Worm (Caenorhabditis elegans) whole organism, L2 larva: ENCODE results near the gene str-3.

ENCODE experiments used
- C34F6.9 ChIP-seq: fragments of 150-350 bp; optimal IDR thresholded peaks from 2 replicates; lab custom pipeline; 2014; ENCODE audit warnings: missing biosample characterization, missing genetic modification characterization
- F13H6.1 ChIP-seq: sonication (generic microtip); optimal IDR thresholded peaks from 2 replicates; lab custom pipeline; 2016; ENCODE audit warnings: missing genetic modification characterization, missing compliant biosample characterization
- ZK546.5 ChIP-seq: sonication (generic microtip); optimal IDR thresholded peaks from 2 replicates; lab custom pipeline; 2017; ENCODE audit warnings: missing biosample characterization, missing genetic modification characterization
- alr-1 ChIP-seq: fragments of 150-350 bp; optimal IDR thresholded peaks from 2 replicates; lab custom pipeline; 2014; ENCODE audit warnings: missing biosample characterization, missing genetic modification characterization
- blmp-1 ChIP-seq: sonication (generic microtip); optimal IDR thresholded peaks from 2 replicates; lab custom pipeline; 2017; ENCODE audit warnings: missing genetic modification characterization, mild to moderate bottlenecking, missing compliant biosample characterization, antibody characterized with exemption, moderate library complexity; ENCODE audit not compliant: insufficient read depth
- ceh-82 ChIP-seq: fragments of 150-350 bp; optimal IDR thresholded peaks from 2 replicates; lab custom pipeline; 2014; ENCODE audit warnings: missing biosample characterization, missing genetic modification characterization
- crh-2 ChIP-seq: sonication (generic microtip); optimal IDR thresholded peaks from 2 replicates; lab custom pipeline; 2017; ENCODE audit warnings: missing biosample characterization, missing genetic modification characterization
- dmd-4 ChIP-seq: sonication (generic microtip); optimal IDR thresholded peaks from 2 replicates; lab custom pipeline; 2017; ENCODE audit warnings: missing biosample characterization, missing genetic modification characterization
- egl-27 ChIP-seq: sonication (generic microtip); optimal IDR thresholded peaks from 3 replicates; lab custom pipeline; 2017; ENCODE audit warnings: missing biosample characterization, missing genetic modification reagents, missing genetic modification characterization
- elt-3 ChIP-seq: sonication (generic microtip); optimal IDR thresholded peaks from 2 replicates; lab custom pipeline; 2017; ENCODE audit warnings: missing biosample characterization, missing genetic modification characterization
- fos-1 ChIP-seq: fragments of 150-350 bp; optimal IDR thresholded peaks from 2 replicates; lab custom pipeline; 2014; ENCODE audit warnings: missing biosample characterization, missing genetic modification characterization
- gmeb-1 ChIP-seq: fragments of 150-350 bp; optimal IDR thresholded peaks from 2 replicates; lab custom pipeline; 2014; ENCODE audit warnings: missing biosample characterization, missing genetic modification characterization
- lin-11 ChIP-seq: fragments of 150-350 bp; sonication (generic microtip); optimal IDR thresholded peaks from 2 replicates; lab custom pipeline; 2014; ENCODE audit warnings: missing biosample characterization, missing genetic modification characterization, inconsistent platforms, mixed read lengths
- lin-13 ChIP-seq: fragments of 150-350 bp; optimal IDR thresholded peaks from 2 replicates; lab custom pipeline; 2014; ENCODE audit warnings: missing biosample characterization, missing genetic modification reagents, missing genetic modification characterization
- lin-39 ChIP-seq: fragments of 150-350 bp; optimal IDR thresholded peaks from 2 replicates; lab custom pipeline; 2014; ENCODE audit warnings: missing biosample characterization, missing genetic modification reagents, missing genetic modification characterization
- lsy-2 ChIP-seq, 2 experiments: fragments of 150-350 bp in 1 of 2; sonication (generic microtip) in 1 of 2; optimal IDR thresholded peaks; 2 replicates each; lab custom pipeline; 2014 to 2017; ENCODE audit warnings: missing biosample characterization in 2 of 2, missing genetic modification characterization in 2 of 2
- mab-5 ChIP-seq: fragments of 150-350 bp; optimal IDR thresholded peaks from 2 replicates; lab custom pipeline; 2014; ENCODE audit warnings: missing biosample characterization, missing genetic modification characterization
- mbf-1 ChIP-seq: sonication (generic microtip); optimal IDR thresholded peaks from 2 replicates; lab custom pipeline; 2017; ENCODE audit warnings: missing biosample characterization, missing genetic modification characterization
- mdl-1 ChIP-seq, 2 experiments: fragments of 150-350 bp in 1 of 2; sonication (generic microtip) in 1 of 2; optimal IDR thresholded peaks; 2 replicates each; lab custom pipeline; 2017; ENCODE audit warnings: missing biosample characterization in 2 of 2, missing genetic modification characterization in 2 of 2
- nhr-10 ChIP-seq: sonication (generic microtip); optimal IDR thresholded peaks from 2 replicates; lab custom pipeline; 2017; ENCODE audit warnings: missing biosample characterization, missing genetic modification characterization
- nhr-11 ChIP-seq: fragments of 150-350 bp; optimal IDR thresholded peaks from 2 replicates; lab custom pipeline; 2014; ENCODE audit warnings: missing biosample characterization, missing genetic modification characterization
- nhr-12 ChIP-seq: fragments of 150-350 bp; optimal IDR thresholded peaks from 2 replicates; lab custom pipeline; 2014; ENCODE audit warnings: missing biosample characterization, missing genetic modification characterization
- nhr-129 ChIP-seq: fragments of 150-350 bp; optimal IDR thresholded peaks from 2 replicates; lab custom pipeline; 2014; ENCODE audit warnings: missing biosample characterization, missing genetic modification characterization
- nhr-21 ChIP-seq: fragments of 150-350 bp; optimal IDR thresholded peaks from 2 replicates; lab custom pipeline; 2014; ENCODE audit warnings: missing biosample characterization, missing genetic modification characterization
- nhr-23 ChIP-seq: fragments of 150-350 bp; optimal IDR thresholded peaks from 2 replicates; lab custom pipeline; 2014; ENCODE audit warnings: missing biosample characterization, missing genetic modification reagents, missing genetic modification characterization
- nhr-237 ChIP-seq: fragments of 150-350 bp; optimal IDR thresholded peaks from 2 replicates; lab custom pipeline; 2014; ENCODE audit warnings: missing biosample characterization, missing genetic modification characterization
- nhr-25 ChIP-seq: fragments of 150-350 bp; sonication (generic microtip); optimal IDR thresholded peaks from 3 replicates; lab custom pipeline; 2014; ENCODE audit warnings: missing biosample characterization, missing genetic modification characterization
- nhr-77 ChIP-seq: fragments of 150-350 bp; optimal IDR thresholded peaks from 2 replicates; lab custom pipeline; 2014; ENCODE audit warnings: missing biosample characterization, missing genetic modification characterization
- peb-1 ChIP-seq: fragments of 150-350 bp; optimal IDR thresholded peaks from 2 replicates; lab custom pipeline; 2014; ENCODE audit warnings: missing biosample characterization, missing genetic modification characterization
- sma-3 ChIP-seq: sonication (generic microtip); optimal IDR thresholded peaks from 2 replicates; lab custom pipeline; 2016; ENCODE audit warnings: missing genetic modification reagents, missing genetic modification characterization, missing compliant biosample characterization
- sma-9 ChIP-seq, 2 experiments: fragments of 150-350 bp in 1 of 2; sonication (generic microtip) in 1 of 2; optimal IDR thresholded peaks; 2 replicates each; lab custom pipeline; 2014 to 2016; ENCODE audit warnings: missing genetic modification characterization in 2 of 2, mild to moderate bottlenecking in 1 of 2, missing biosample characterization in 1 of 2, missing compliant biosample characterization in 1 of 2, missing genetic modification reagents in 1 of 2, moderate library complexity in 1 of 2
- snpc-4 ChIP-seq: fragments of 150-350 bp; optimal IDR thresholded peaks from 2 replicates; lab custom pipeline; 2014; ENCODE audit warnings: missing biosample characterization, missing genetic modification characterization
- unc-55 ChIP-seq: fragments of 150-350 bp; sonication (generic microtip); optimal IDR thresholded peaks from 3 replicates; lab custom pipeline; 2014; ENCODE audit warnings: missing biosample characterization, missing genetic modification reagents, missing genetic modification characterization
- zag-1 ChIP-seq: fragments of 150-350 bp; optimal IDR thresholded peaks from 2 replicates; lab custom pipeline; 2014; ENCODE audit warnings: missing biosample characterization, missing genetic modification characterization
- ztf-11 ChIP-seq: sonication (generic microtip); optimal IDR thresholded peaks from 2 replicates; lab custom pipeline; 2017; ENCODE audit warnings: missing biosample characterization, missing genetic modification characterization

Gene str-3

ce11 chrIV:11097795-11098194, 2.4 kb downstream of the str-3 start, which contains the start of gene M7.12:
TSS of gene M7.12 (minus strand) at chrIV:11097982.
- no peak for TF ChIP-seq ZK546.5 (tag; lab: Kevin White, UChicago)
- no peak for TF ChIP-seq mab-5 (tag; lab: Kevin White, UChicago)
- no peak for TF ChIP-seq ceh-82 (tag; lab: Kevin White, UChicago)
- no peak for TF ChIP-seq ztf-11 (tag; lab: Kevin White, UChicago)
- TF ChIP-seq nhr-10 (tag; lab: Kevin White, UChicago) = no peak
- no peak for TF ChIP-seq nhr-237 (tag; lab: Kevin White, UChicago)
- TF ChIP-seq lin-13 = no peak
- TF ChIP-seq lin-39 (tag; lab: Kevin White, UChicago) = no peak
- TF ChIP-seq lin-11 (tag; lab: Kevin White, UChicago) = no peak
- no peak for TF ChIP-seq nhr-12 (tag; lab: Kevin White, UChicago)
- peak; percentile 17 for TF ChIP-seq nhr-129
- TF ChIP-seq lsy-2 (tag; optimal IDR thresholded peaks at IDR 0.05; lab: Kevin White, UChicago) = peak in 1 of 2 experiments; percentile 23
- TF ChIP-seq zag-1 (tag; lab: Kevin White, UChicago) = peak; percentile 10
- TF ChIP-seq dmd-4 = no peak
- TF ChIP-seq mdl-1 (tag; optimal IDR thresholded peaks at IDR 0.05; lab: Kevin White, UChicago) = no peak
- peak; percentile 28 for TF ChIP-seq sma-9 (GFP tag; optimal IDR thresholded peaks at IDR 0.05; lab: Kevin White, UChicago)
- no peak for TF ChIP-seq sma-9 (tag; optimal IDR thresholded peaks at IDR 0.05; lab: Kevin White, UChicago)
- TF ChIP-seq sma-3 = no peak
- TF ChIP-seq egl-27 (tag; lab: Kevin White, UChicago) = no peak
- no peak for TF ChIP-seq crh-2 (tag; lab: Kevin White, UChicago)
- TF ChIP-seq nhr-23 (tag; lab: Kevin White, UChicago) = no peak

DNA sequence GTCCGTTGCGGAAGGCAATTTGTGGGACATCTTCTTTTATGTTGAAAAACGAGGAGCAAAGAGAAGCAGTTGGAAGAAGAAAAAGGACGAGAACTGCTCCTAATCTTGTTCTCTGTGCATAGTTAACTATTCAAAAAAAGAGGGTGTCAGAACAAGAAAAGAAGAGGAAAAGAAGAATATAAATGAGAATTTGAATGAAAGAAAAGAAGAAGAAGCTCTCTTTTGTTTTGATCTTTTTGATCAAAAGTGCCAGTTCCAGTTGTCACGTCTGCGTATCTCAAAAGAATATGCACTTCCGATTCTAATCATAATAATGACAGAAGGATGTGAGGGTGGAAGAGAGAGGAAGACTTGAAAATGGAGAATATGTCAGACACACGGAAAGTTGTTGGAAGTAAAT, 5.2 kb downstream of the str-3 start, which contains the start of gene M7.8:
M7.8 (minus strand) TSS at position 112 of the 400 bp plus-strand sequence.
- TF ChIP-seq unc-55 (GFP tag; lab: Kevin White, UChicago) = peak; percentile 31
- no peak for TF ChIP-seq sma-9 (GFP tag; optimal IDR thresholded peaks at IDR 0.05; lab: Kevin White, UChicago)
- TF ChIP-seq sma-9 (tag; optimal IDR thresholded peaks at IDR 0.05; lab: Kevin White, UChicago) = no peak
- peak in 1 of 2 experiments; percentile 35 for TF ChIP-seq lsy-2 (tag; optimal IDR thresholded peaks at IDR 0.05; lab: Kevin White, UChicago)
- peak; percentile 44 for TF ChIP-seq C34F6.9 (tag; lab: Kevin White, UChicago)
- TF ChIP-seq zag-1 (tag; lab: Kevin White, UChicago) = peak; percentile 92
- no peak for TF ChIP-seq alr-1
- TF ChIP-seq crh-2 (tag; lab: Kevin White, UChicago) = peak; percentile 30
- no peak for TF ChIP-seq egl-27 (tag; lab: Kevin White, UChicago)
- no peak for TF ChIP-seq F13H6.1 (tag; lab: Kevin White, UChicago)

DNA sequence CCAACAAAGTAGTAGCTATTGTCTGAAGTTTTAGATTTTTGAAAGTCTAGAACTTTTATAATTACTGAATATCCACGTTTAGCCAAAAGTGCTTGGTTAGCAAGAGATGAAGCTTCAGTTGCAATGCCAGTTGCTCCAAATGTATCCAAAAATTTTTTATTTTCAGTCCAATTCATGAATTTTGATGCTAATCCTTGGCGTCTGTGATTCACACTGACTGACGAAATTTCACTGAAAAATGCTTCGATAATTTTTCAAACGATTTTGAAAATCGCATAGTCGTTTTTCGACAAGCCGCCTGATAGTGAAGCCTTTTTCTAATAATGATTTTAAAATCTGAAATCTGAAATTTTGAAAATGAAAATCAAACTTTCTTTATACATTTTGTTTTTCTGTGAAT, 6.1 kb downstream of the str-3 start:
- no peak for TF ChIP-seq zag-1 (tag; lab: Kevin White, UChicago)
- TF ChIP-seq sma-9 (GFP tag; optimal IDR thresholded peaks at IDR 0.05; lab: Kevin White, UChicago) = no peak
- no peak for TF ChIP-seq sma-9 (tag; optimal IDR thresholded peaks at IDR 0.05; lab: Kevin White, UChicago)
- no peak for TF ChIP-seq sma-3
- no peak for TF ChIP-seq peb-1 (tag; lab: Kevin White, UChicago)
- no peak for TF ChIP-seq crh-2 (tag; lab: Kevin White, UChicago)
- TF ChIP-seq nhr-77 (tag; lab: Kevin White, UChicago) = no peak
- no peak for TF ChIP-seq lin-39 (tag; lab: Kevin White, UChicago)
- TF ChIP-seq nhr-25 (tag; lab: Kevin White, UChicago) = no peak
- no peak for TF ChIP-seq elt-3 (tag; lab: Kevin White, UChicago)
- TF ChIP-seq nhr-23 (tag; lab: Kevin White, UChicago) = no peak
- TF ChIP-seq snpc-4 (tag; lab: Kevin White, UChicago) = no peak
- no peak for TF ChIP-seq mbf-1 (tag; lab: Kevin White, UChicago)
- no peak for TF ChIP-seq nhr-12 (tag; lab: Kevin White, UChicago)
- TF ChIP-seq ztf-11 (tag; lab: Kevin White, UChicago) = no peak

DNA sequence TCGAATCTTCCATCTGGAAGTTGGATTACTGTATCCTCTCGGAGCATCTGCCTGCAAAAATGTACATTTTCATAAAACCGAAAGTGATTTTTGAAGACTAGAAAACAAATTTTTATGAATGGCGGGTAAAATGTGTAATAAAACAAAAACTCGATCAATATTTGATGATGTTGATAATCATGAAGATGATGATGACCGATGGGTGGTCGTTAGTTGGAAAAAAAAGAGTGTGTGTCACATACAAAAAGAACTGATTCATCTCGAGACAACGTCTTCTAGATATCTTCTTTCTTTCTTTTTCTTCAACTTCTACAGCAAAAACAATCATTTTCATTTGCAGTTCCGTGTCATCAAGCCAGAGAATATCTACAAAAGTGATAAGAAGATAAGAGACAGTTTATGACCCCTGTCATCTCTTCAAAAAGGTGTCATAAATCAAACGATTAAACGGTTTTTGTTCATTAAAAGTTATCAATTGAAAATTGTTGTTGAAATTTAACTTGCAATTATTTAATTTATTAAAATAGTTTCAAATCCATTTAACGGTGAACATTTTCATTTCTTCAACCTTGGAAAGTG, 7.6 kb downstream of the str-3 start, which contains the start of gene bcc-1:
bcc-1 (minus strand) TSS at position 51 of the 579 bp plus-strand sequence.
- TF ChIP-seq nhr-25 (tag; lab: Kevin White, UChicago) (peak; percentile 57), nhr-21 (tag; lab: Kevin White, UChicago) (peak; percentile 18), blmp-1 (peak; percentile 7), sma-9 (GFP tag; optimal IDR thresholded peaks at IDR 0.05; lab: Kevin White, UChicago) (peak; percentile 42), sma-9 (tag; optimal IDR thresholded peaks at IDR 0.05; lab: Kevin White, UChicago) (no peak), mab-5 (tag; lab: Kevin White, UChicago) (peak; percentile 60), gmeb-1 (tag; lab: Kevin White, UChicago) (peak; percentile 23), nhr-11 (tag; lab: Kevin White, UChicago) (no peak), sma-3 (peak; percentile 45), fos-1 (peak; percentile 62), nhr-129 (no peak), nhr-77 (tag; lab: Kevin White, UChicago) (no peak)
